Worm (Caenorhabditis elegans): ENCODE measurements around the gene bpnt-1.

Gene bpnt-1

DNA sequence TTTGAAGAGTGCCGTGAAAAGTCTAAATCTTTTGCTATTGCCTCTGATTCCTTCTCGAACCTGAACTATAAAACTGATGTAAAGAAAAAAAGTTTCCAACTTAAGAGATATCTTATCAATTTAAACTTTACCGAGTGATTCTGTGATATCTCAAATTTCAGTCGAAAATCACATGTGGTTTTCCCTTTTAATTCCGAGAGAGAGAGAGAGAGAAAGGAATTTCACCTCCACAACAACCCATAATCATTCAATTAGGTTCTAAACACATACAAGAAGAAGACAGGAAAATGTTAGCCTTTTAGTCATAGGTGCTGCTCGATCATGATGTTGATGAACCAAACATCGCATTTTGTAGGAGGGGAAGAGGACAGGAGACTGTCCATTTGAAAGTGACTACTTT, 29.0 kb upstream of the bpnt-1 start:
- TF ChIP-seq lsy-2 (tag; optimal IDR thresholded peaks at IDR 0.05): no peak
- TF ChIP-seq unc-62 (GFP tag; optimal IDR thresholded peaks at IDR 0.05): no peak
- TF ChIP-seq lin-13 (tag; optimal IDR thresholded peaks at IDR 0.05): no peak

DNA sequence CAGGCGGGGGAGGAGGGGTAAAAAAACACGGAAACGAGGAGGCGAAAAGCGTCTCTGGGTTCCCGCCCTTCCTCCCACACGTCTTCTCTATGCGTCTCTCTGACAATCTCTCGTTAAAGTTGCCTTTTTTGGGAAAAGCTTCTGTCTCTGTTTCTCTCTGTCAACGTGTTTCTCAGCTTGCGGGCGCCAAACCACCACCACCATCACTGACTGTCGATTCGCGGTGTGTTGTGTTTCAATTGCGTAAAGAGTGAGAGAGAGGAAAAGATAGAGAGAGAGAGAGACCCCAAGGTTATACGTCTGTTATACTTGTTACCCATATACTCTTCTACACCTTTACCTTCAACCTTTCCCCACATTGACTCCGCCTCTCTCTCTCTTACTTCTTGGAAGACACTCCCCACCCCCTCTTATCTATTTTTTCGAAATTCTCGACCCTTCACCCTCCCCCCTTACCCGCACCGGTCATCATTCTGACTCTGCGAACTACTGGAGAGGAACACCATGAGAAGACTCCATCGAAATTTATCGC, 27.5 kb upstream of the bpnt-1 start, which contains the start of gene mlt-7:
TSS of gene mlt-7 (plus strand) at position 482 of the 532 bp plus-strand sequence.
- TF ChIP-seq unc-120 (tag; optimal IDR thresholded peaks at IDR 0.05; ENCODE audit: poor library complexity, severe bottlenecking) (no peak), zip-8 (tag; optimal IDR thresholded peaks at IDR 0.05) (no peak), lin-13 (tag; optimal IDR thresholded peaks at IDR 0.05) (no peak), mep-1 (tag; optimal IDR thresholded peaks at IDR 0.05) (no peak)

DNA sequence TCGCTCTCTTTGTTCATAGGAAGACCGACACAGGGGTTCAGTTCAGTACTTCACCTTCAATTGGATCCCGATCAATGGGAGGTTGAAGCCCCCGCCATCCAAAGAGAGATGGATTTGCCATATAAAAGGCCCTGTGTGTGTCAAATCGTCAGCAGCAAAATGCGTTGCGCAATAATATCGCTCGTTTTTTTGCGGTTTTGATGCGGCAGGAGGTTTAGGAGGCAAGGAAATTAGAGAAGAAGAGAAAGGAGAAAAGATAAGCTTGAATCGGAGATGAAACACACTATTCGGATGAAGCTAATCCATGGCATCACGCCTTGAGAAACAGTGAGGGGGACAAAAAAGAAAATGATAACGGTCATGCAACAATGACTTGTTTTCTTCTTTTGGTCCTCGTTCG, 25.6 kb upstream of the bpnt-1 start:
- TF ChIP-seq nhr-28 (tag; optimal IDR thresholded peaks at IDR 0.05): no peak
- TF ChIP-seq cnd-1 (tag; optimal IDR thresholded peaks at IDR 0.05): no peak
- TF ChIP-seq blmp-1 (tag; optimal IDR thresholded peaks at IDR 0.05): no peak
- TF ChIP-seq elt-1 (tag; optimal IDR thresholded peaks at IDR 0.05; ENCODE audit: borderline replicate concordance, insufficient read depth): no peak
- TF ChIP-seq ceh-83 (GFP tag; optimal IDR thresholded peaks at IDR 0.05): no peak
- no peak for TF ChIP-seq unc-62 (GFP tag; optimal IDR thresholded peaks at IDR 0.05)
- no peak for TF ChIP-seq mep-1 (tag; optimal IDR thresholded peaks at IDR 0.05)
- no peak for TF ChIP-seq elt-3 (tag; optimal IDR thresholded peaks at IDR 0.05)
- no peak for TF ChIP-seq ceh-39 (tag; optimal IDR thresholded peaks at IDR 0.05)
- TF ChIP-seq bed-3 (GFP tag; optimal IDR thresholded peaks at IDR 0.05): no peak
- TF ChIP-seq zip-8 (tag; optimal IDR thresholded peaks at IDR 0.05): peak; percentile 69
- peak; percentile 15 for TF ChIP-seq ham-2 (GFP tag; optimal IDR thresholded peaks at IDR 0.05)
- no peak for TF ChIP-seq sem-2 (GFP tag; optimal IDR thresholded peaks at IDR 0.05)
- TF ChIP-seq drap-1 (GFP tag; optimal IDR thresholded peaks at IDR 0.05): no peak

DNA sequence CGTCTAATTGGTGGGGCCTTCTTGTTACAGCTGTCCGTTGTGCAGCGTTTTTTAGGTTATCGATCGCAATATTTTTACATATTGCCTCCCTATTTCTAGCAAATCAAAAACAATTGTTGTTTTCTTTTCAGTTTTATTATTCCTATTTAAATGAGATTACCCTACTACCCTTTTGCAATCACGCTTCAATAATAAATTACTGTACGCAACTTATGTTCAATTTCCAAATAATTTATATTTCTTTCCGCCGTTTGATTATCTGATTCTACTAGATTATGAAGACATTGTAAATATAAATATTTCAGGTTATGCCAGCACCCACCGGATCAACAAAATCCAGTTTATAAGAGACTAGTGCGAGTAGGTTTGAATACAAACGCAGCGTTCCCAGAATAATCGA, 14.7 kb upstream of the bpnt-1 start, which contains the start of gene ZK430.5:
TSS of gene ZK430.5 (plus strand) at position 301 of the 400 bp plus-strand sequence.
- TF ChIP-seq ceh-39 (tag; optimal IDR thresholded peaks at IDR 0.05) (no peak), blmp-1 (tag; optimal IDR thresholded peaks at IDR 0.05) (no peak), ham-2 (GFP tag; optimal IDR thresholded peaks at IDR 0.05) (no peak), unc-62 (GFP tag; optimal IDR thresholded peaks at IDR 0.05) (no peak), elt-3 (tag; optimal IDR thresholded peaks at IDR 0.05) (no peak), cnd-1 (tag; optimal IDR thresholded peaks at IDR 0.05) (no peak), mls-2 (tag; optimal IDR thresholded peaks at IDR 0.05) (no peak), ces-1 (GFP tag; optimal IDR thresholded peaks at IDR 0.05) (no peak)

DNA sequence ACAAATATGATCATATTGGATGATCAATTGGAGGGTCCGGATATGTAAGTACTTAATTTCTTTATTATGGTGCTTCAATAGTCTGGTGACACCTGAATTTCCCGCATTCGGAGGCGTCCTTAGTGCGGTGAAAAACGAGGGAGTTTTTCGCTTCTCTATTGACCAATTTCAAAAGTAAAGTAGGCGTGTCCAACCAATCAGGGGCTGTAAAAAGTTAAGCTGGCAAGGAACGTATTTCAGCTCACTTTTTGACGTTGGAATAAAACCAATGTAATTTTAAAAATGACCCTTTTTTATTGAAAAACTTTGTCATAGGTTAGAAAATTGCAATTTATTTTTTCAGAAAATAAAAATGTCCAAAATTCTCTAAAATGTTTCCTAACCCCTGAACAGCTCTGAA, 10.4 kb upstream of the bpnt-1 start:
- TF ChIP-seq tbx-8 (GFP tag; optimal IDR thresholded peaks at IDR 0.05) (no peak), ces-1 (GFP tag; optimal IDR thresholded peaks at IDR 0.05) (no peak), M03D4.4 (tag; optimal IDR thresholded peaks at IDR 0.05) (no peak), elt-3 (tag; optimal IDR thresholded peaks at IDR 0.05) (no peak), lin-32 (GFP tag; optimal IDR thresholded peaks at IDR 0.05) (no peak), nhr-12 (tag; optimal IDR thresholded peaks at IDR 0.05) (no peak), ceh-43 (GFP tag; optimal IDR thresholded peaks at IDR 0.05) (no peak), flh-1 (GFP tag; optimal IDR thresholded peaks at IDR 0.05) (no peak), unc-39 (tag; optimal IDR thresholded peaks at IDR 0.05) (no peak)

DNA sequence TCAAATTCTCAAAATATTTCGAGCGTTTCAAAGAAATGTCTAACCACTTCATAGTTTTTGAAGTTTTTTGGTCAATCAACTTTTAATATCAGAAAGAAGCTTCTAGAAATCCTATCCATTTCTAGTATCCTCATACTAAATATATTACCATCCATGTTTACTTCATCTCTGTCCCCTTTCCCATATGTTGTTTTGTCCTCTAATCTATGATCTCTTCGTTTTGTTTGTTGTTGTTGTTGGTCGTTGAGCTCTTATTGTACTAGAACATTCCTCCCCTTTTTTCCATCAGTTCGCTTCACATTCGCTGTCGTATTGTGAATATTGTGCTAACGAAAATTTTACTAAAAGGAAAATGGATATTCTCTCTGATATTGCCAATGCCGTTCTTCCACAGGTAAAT, 2.7 kb upstream of the bpnt-1 start, which contains the start of gene sod-5:
TSS of gene sod-5 (plus strand) at position 301 of the 400 bp plus-strand sequence.
- no peak for TF ChIP-seq hlh-1 (tag; optimal IDR thresholded peaks at IDR 0.05)
- no peak for TF ChIP-seq nhr-28 (tag; optimal IDR thresholded peaks at IDR 0.05)
- TF ChIP-seq unc-39 (tag; optimal IDR thresholded peaks at IDR 0.05): no peak
- no peak for TF ChIP-seq mep-1 (tag; optimal IDR thresholded peaks at IDR 0.05)
- TF ChIP-seq ceh-43 (GFP tag; optimal IDR thresholded peaks at IDR 0.05): no peak
- no peak for TF ChIP-seq bed-3 (GFP tag; optimal IDR thresholded peaks at IDR 0.05)
- no peak for TF ChIP-seq unc-62 (GFP tag; optimal IDR thresholded peaks at IDR 0.05)
- no peak for TF ChIP-seq elt-1 (tag; optimal IDR thresholded peaks at IDR 0.05; ENCODE audit: borderline replicate concordance, insufficient read depth)
- no peak for TF ChIP-seq sptf-1 (tag; optimal IDR thresholded peaks at IDR 0.05)
- TF ChIP-seq zip-8 (tag; optimal IDR thresholded peaks at IDR 0.05): no peak
